Worm (Caenorhabditis elegans) whole organism, young adult: Measurements from ENCODE around the gene T24C4.10.

ENCODE experiments used
- B0019.2 ChIP-seq: fragments of 200-800 bp; sonication (Bioruptor generic); conservative IDR thresholded peaks from 2 replicates; pipeline ENCODE4 v1.3.6; 2022; ENCODE audit warnings: missing genetic modification reagents, missing genetic modification characterization, missing compliant biosample characterization
- B0035.1 ChIP-seq: sonication (generic microtip); optimal IDR thresholded peaks from 2 replicates; lab custom pipeline; 2016; ENCODE audit warnings: missing genetic modification characterization, mild to moderate bottlenecking, missing compliant biosample characterization, missing genotype, missing genetic modification reagents
- F22D6.2 ChIP-seq: sonication (generic microtip); optimal IDR thresholded peaks from 2 replicates; lab custom pipeline; 2016; ENCODE audit warnings: mild to moderate bottlenecking, missing genetic modification characterization, missing compliant biosample characterization
- F23B12.7 ChIP-seq: sonication (generic microtip); optimal IDR thresholded peaks from 2 replicates; lab custom pipeline; 2017; ENCODE audit warnings: missing genetic modification characterization, mild to moderate bottlenecking, missing compliant biosample characterization, antibody characterized with exemption, moderate library complexity; ENCODE audit not compliant: insufficient read depth
- F39B2.1 ChIP-seq: fragments of 200-800 bp; sonication (Bioruptor generic); IDR thresholded peaks from 2 replicates; pipeline ENCODE4 v1.3.6; 2022; ENCODE audit warnings: missing genetic modification reagents, missing genetic modification characterization, missing compliant biosample characterization
- F49E8.2 ChIP-seq: sonication (generic microtip); optimal IDR thresholded peaks from 3 replicates; lab custom pipeline; 2017; ENCODE audit warnings: missing genetic modification characterization, mild to moderate bottlenecking, missing compliant biosample characterization, antibody characterized with exemption, moderate library complexity; ENCODE audit not compliant: insufficient read depth
- F57A8.1 ChIP-seq: fragments of 200-800 bp; sonication (Bioruptor generic); optimal IDR thresholded peaks from 2 replicates; lab custom pipeline; 2018; ENCODE audit warnings: mild to moderate bottlenecking, missing genetic modification characterization, moderate library complexity, missing compliant biosample characterization
- K11D2.4 ChIP-seq: fragments of 200-800 bp; sonication (Bioruptor generic); IDR thresholded peaks from 2 replicates; pipeline ENCODE4 v1.3.6; 2022; ENCODE audit warnings: missing genetic modification reagents, missing genetic modification characterization, missing compliant biosample characterization
- T07F8.4 ChIP-seq: sonication (generic microtip); optimal IDR thresholded peaks from 2 replicates; lab custom pipeline; 2016; ENCODE audit warnings: mild to moderate bottlenecking, missing genetic modification characterization, moderate library complexity, missing compliant biosample characterization
- Y53F4B.3 ChIP-seq: fragments of 200-800 bp; sonication (Bioruptor generic); IDR thresholded peaks from 2 replicates; pipeline ENCODE4 v1.3.6; 2022; ENCODE audit warnings: missing genetic modification reagents, missing genetic modification characterization, missing compliant biosample characterization
- Y79H2A.3 ChIP-seq: fragments of 200-800 bp; sonication (Bioruptor generic); conservative IDR thresholded peaks from 2 replicates; pipeline ENCODE4 v1.3.6; 2022; ENCODE audit warnings: missing genetic modification reagents, missing genetic modification characterization, missing compliant biosample characterization
- Y95B8A.8 ChIP-seq: fragments of 200-800 bp; sonication (Bioruptor generic); IDR thresholded peaks from 2 replicates; pipeline ENCODE4 v1.3.6; 2022; ENCODE audit warnings: missing genetic modification reagents, missing genetic modification characterization, missing compliant biosample characterization
- ZK185.1 ChIP-seq: sonication (generic microtip); optimal IDR thresholded peaks from 2 replicates; lab custom pipeline; 2016; ENCODE audit warnings: mild to moderate bottlenecking, missing genetic modification characterization, missing compliant biosample characterization; ENCODE audit not compliant: poor library complexity, severe bottlenecking
- akir-1 ChIP-seq: fragments of 200-800 bp; sonication (Bioruptor generic); optimal IDR thresholded peaks from 2 replicates; lab custom pipeline; 2018; ENCODE audit warnings: mild to moderate bottlenecking, missing genetic modification characterization, moderate library complexity, missing compliant biosample characterization
- ama-1 ChIP-seq, 3 experiments: fragments of 150-350 bp in 1 of 3; sonication (generic microtip) in 2 of 3; optimal IDR thresholded peaks; 2 replicates each; lab custom pipeline; 2014 to 2018; ENCODE audit warnings: missing biosample characterization in 2 of 3, missing genetic modification characterization in 2 of 3, missing genetic modification reagents in 2 of 3
- aptf-3 ChIP-seq: fragments of 200-800 bp; sonication (Bioruptor generic); IDR thresholded peaks from 2 replicates; pipeline ENCODE4 v1.3.6; 2022; ENCODE audit warnings: missing genetic modification characterization, missing compliant biosample characterization
- attf-3 ChIP-seq: fragments of 200-800 bp; sonication (Bioruptor generic); conservative IDR thresholded peaks from 2 replicates; pipeline ENCODE4 v1.3.6; 2022; ENCODE audit warnings: missing genetic modification reagents, missing genetic modification characterization, missing compliant biosample characterization
- ceh-27 ChIP-seq: fragments of 200-800 bp; sonication (Bioruptor generic); optimal IDR thresholded peaks from 2 replicates; lab custom pipeline; 2018; ENCODE audit warnings: mild to moderate bottlenecking, missing genetic modification characterization, moderate library complexity, missing compliant biosample characterization
- ceh-40 ChIP-seq: fragments of 200-800 bp; sonication (Bioruptor generic); IDR thresholded peaks from 2 replicates; pipeline ENCODE4 v1.3.6; 2022; ENCODE audit warnings: missing genetic modification characterization, missing compliant biosample characterization
- ceh-79 ChIP-seq: sonication (generic microtip); optimal IDR thresholded peaks from 2 replicates; lab custom pipeline; 2017; ENCODE audit warnings: mild to moderate bottlenecking, missing genetic modification characterization, missing compliant biosample characterization
- ceh-91 ChIP-seq: fragments of 200-800 bp; sonication (Bioruptor generic); IDR thresholded peaks from 2 replicates; pipeline ENCODE4 v1.3.6; 2022; ENCODE audit warnings: missing genetic modification reagents, missing genetic modification characterization, missing compliant biosample characterization
- die-1 ChIP-seq: sonication (generic microtip); optimal IDR thresholded peaks from 2 replicates; lab custom pipeline; 2016; ENCODE audit warnings: missing genotype, mild to moderate bottlenecking, missing genetic modification characterization, missing compliant biosample characterization
- dox-1 ChIP-seq: fragments of 200-800 bp; sonication (Bioruptor generic); IDR thresholded peaks from 2 replicates; pipeline ENCODE4 v1.3.6; 2022; ENCODE audit warnings: missing genetic modification reagents, missing genetic modification characterization, missing compliant biosample characterization
- ekl-4 ChIP-seq: fragments of 200-800 bp; sonication (Bioruptor generic); IDR thresholded peaks from 2 replicates; pipeline ENCODE4 v1.3.6; 2022; ENCODE audit warnings: missing genetic modification reagents, missing genetic modification characterization, missing compliant biosample characterization
- ets-4 ChIP-seq: fragments of 200-800 bp; sonication (Bioruptor generic); optimal IDR thresholded peaks from 2 replicates; lab custom pipeline; 2018; ENCODE audit warnings: mild to moderate bottlenecking, missing genetic modification characterization, missing compliant biosample characterization
- hlh-12 ChIP-seq: sonication (generic microtip); optimal IDR thresholded peaks from 2 replicates; lab custom pipeline; 2016; ENCODE audit warnings: missing genetic modification characterization, missing compliant biosample characterization
- hmg-20 ChIP-seq: fragments of 200-800 bp; sonication (Bioruptor generic); IDR thresholded peaks from 2 replicates; pipeline ENCODE4 v1.3.6; 2022; ENCODE audit warnings: missing genetic modification reagents, missing genetic modification characterization, missing compliant biosample characterization
- hrde-1 ChIP-seq: sonication (generic microtip); optimal IDR thresholded peaks from 2 replicates; lab custom pipeline; 2016; ENCODE audit warnings: missing genetic modification characterization, mild to moderate bottlenecking, missing compliant biosample characterization, moderate library complexity, missing genotype, missing genetic modification reagents, borderline replicate concordance
- hsf-1 ChIP-seq: fragments of 200-800 bp; sonication (Bioruptor generic); IDR thresholded peaks from 2 replicates; pipeline ENCODE4 v1.3.6; 2022; ENCODE audit warnings: missing genetic modification reagents, missing genetic modification characterization, missing compliant biosample characterization
- lin-26 ChIP-seq: fragments of 200-800 bp; sonication (Bioruptor generic); IDR thresholded peaks from 2 replicates; pipeline ENCODE4 v1.3.6; 2022; ENCODE audit warnings: missing genetic modification reagents, missing genetic modification characterization, missing compliant biosample characterization
- lin-40 ChIP-seq: sonication (generic microtip); optimal IDR thresholded peaks from 2 replicates; lab custom pipeline; 2016; ENCODE audit warnings: missing genetic modification characterization, mild to moderate bottlenecking, missing compliant biosample characterization, missing genotype, missing genetic modification reagents
- lin-54 ChIP-seq: fragments of 200-800 bp; sonication (Bioruptor generic); optimal IDR thresholded peaks from 2 replicates; lab custom pipeline; 2018; ENCODE audit warnings: mild to moderate bottlenecking, missing genetic modification characterization, missing compliant biosample characterization
- lsl-1 ChIP-seq: fragments of 200-800 bp; sonication (Bioruptor generic); optimal IDR thresholded peaks from 2 replicates; lab custom pipeline; 2018; ENCODE audit warnings: mild to moderate bottlenecking, missing genetic modification characterization, moderate library complexity, missing compliant biosample characterization
- madf-3 ChIP-seq: fragments of 200-800 bp; sonication (Bioruptor generic); IDR thresholded peaks from 2 replicates; pipeline ENCODE4 v1.3.6; 2022; ENCODE audit warnings: missing genetic modification reagents, missing genetic modification characterization, missing compliant biosample characterization
- madf-8 ChIP-seq: fragments of 200-800 bp; sonication (Bioruptor generic); conservative IDR thresholded peaks from 2 replicates; pipeline ENCODE4 v1.3.6; 2022; ENCODE audit warnings: missing genetic modification reagents, missing genetic modification characterization, missing compliant biosample characterization
- nfyb-1 ChIP-seq: fragments of 200-800 bp; sonication (Bioruptor generic); IDR thresholded peaks from 2 replicates; pipeline ENCODE4 v1.3.6; 2022; ENCODE audit warnings: missing genetic modification reagents, missing genetic modification characterization, missing compliant biosample characterization
- pha-4 ChIP-seq: fragments of 150-350 bp; sonication (generic microtip); optimal IDR thresholded peaks from 2 replicates; lab custom pipeline; 2014; ENCODE audit warnings: missing biosample characterization, missing genetic modification reagents, missing genetic modification characterization
- snpc-1.1 ChIP-seq: sonication (generic microtip); optimal IDR thresholded peaks from 2 replicates; lab custom pipeline; 2017; ENCODE audit warnings: missing genetic modification characterization, mild to moderate bottlenecking, missing compliant biosample characterization, antibody characterized with exemption, moderate library complexity, missing genotype, missing genetic modification reagents; ENCODE audit not compliant: insufficient read depth
- snpc-3.4 ChIP-seq: sonication (generic microtip); optimal IDR thresholded peaks from 2 replicates; lab custom pipeline; 2017; ENCODE audit warnings: missing genetic modification characterization, mild to moderate bottlenecking, missing compliant biosample characterization, antibody characterized with exemption, moderate library complexity, missing genotype, missing genetic modification reagents
- sptf-2 ChIP-seq: fragments of 200-800 bp; sonication (Bioruptor generic); optimal IDR thresholded peaks from 2 replicates; lab custom pipeline; 2018; ENCODE audit warnings: mild to moderate bottlenecking, missing genetic modification characterization, missing compliant biosample characterization
- zfh-2 ChIP-seq: fragments of 200-800 bp; sonication (Bioruptor generic); conservative IDR thresholded peaks from 2 replicates; pipeline ENCODE4 v1.3.6; 2022; ENCODE audit warnings: missing genetic modification reagents, missing genetic modification characterization, missing compliant biosample characterization
- zim-3 ChIP-seq: sonication (generic microtip); optimal IDR thresholded peaks from 2 replicates; lab custom pipeline; 2017; ENCODE audit warnings: mild to moderate bottlenecking, missing genetic modification characterization, moderate library complexity, missing compliant biosample characterization
- ztf-26 ChIP-seq: sonication (generic microtip); optimal IDR thresholded peaks from 2 replicates; lab custom pipeline; 2017; ENCODE audit warnings: missing genetic modification characterization, missing compliant biosample characterization
- ztf-28 ChIP-seq: fragments of 200-800 bp; sonication (Bioruptor generic); IDR thresholded peaks from 2 replicates; pipeline ENCODE4 v1.3.6; 2022; ENCODE audit warnings: missing genetic modification reagents, missing genetic modification characterization, missing compliant biosample characterization

Gene T24C4.10

ce11 chrIII:886726-887125 is 4.3 kb downstream of the T24C4.10 start, which contains the start of gene zer-1:
zer-1 (minus strand) TSS chrIII:886793.
- TF ChIP-seq B0035.1, result no peak
- TF ChIP-seq aptf-3, result no peak
- no peak for TF ChIP-seq ztf-26 (tag; lab: Kevin White, UChicago)
- TF ChIP-seq ceh-91 (GFP tag; lab: Robert Waterston, UW), result no peak
- TF ChIP-seq snpc-3.4 (tag; lab: Kevin White, UChicago), result no peak
- no peak for TF ChIP-seq Y79H2A.3
- no peak for TF ChIP-seq F57A8.1 (GFP tag; lab: Kevin White, UChicago)
- no peak for TF ChIP-seq F23B12.7 (tag; lab: Kevin White, UChicago)
- TF ChIP-seq B0019.2 (GFP tag; lab: Robert Waterston, UW), result no peak
- TF ChIP-seq nfyb-1 (GFP tag; lab: Robert Waterston, UW), result no peak
- no peak for TF ChIP-seq F49E8.2 (tag; lab: Kevin White, UChicago)
- TF ChIP-seq lin-40 (tag; lab: Kevin White, UChicago), result no peak
- no peak for TF ChIP-seq F22D6.2 (tag; lab: Kevin White, UChicago)
- TF ChIP-seq ceh-40 (GFP tag; lab: Robert Waterston, UW), result no peak
- TF ChIP-seq sptf-2, result no peak
- TF ChIP-seq F39B2.1, result no peak
- TF ChIP-seq hmg-20, result no peak
- no peak for TF ChIP-seq ztf-28 (GFP tag; lab: Robert Waterston, UW)

ce11 chrIII:883595-883994 is 7.4 kb downstream of the T24C4.10 start:
- TF ChIP-seq K11D2.4 (GFP tag; lab: Robert Waterston, UW) (no peak), ets-4 (GFP tag; lab: Kevin White, UChicago) (no peak), zfh-2 (GFP tag; lab: Robert Waterston, UW) (no peak), hsf-1 (GFP tag; lab: Robert Waterston, UW) (no peak)

ce11 chrIII:881460-881859 is 9.6 kb downstream of the T24C4.10 start:
- TF ChIP-seq hlh-12 (tag; lab: Kevin White, UChicago) (no peak), Y95B8A.8 (GFP tag; lab: Robert Waterston, UW) (peak; percentile 69; the same call in 1 of the 2 replicates), ceh-79 (tag; lab: Kevin White, UChicago) (no peak), lin-54 (GFP tag; lab: Kevin White, UChicago) (peak; percentile 22), Y79H2A.3 (no peak), ekl-4 (GFP tag; lab: Robert Waterston, UW) (peak; percentile 52), akir-1 (GFP tag; lab: Kevin White, UChicago) (no peak), dox-1 (peak; percentile 19; the same call in 1 of the 2 replicates), T07F8.4 (tag; lab: Kevin White, UChicago) (no peak), Y53F4B.3 (0 out of 2 replicates have a peak, but pooled peaks have one; percentile 14), madf-8 (GFP tag; lab: Robert Waterston, UW) (no peak), lsl-1 (peak; percentile 33), ceh-40 (GFP tag; lab: Robert Waterston, UW) (no peak), lin-26 (GFP tag; lab: Robert Waterston, UW) (peak; percentile 54), snpc-3.4 (tag; lab: Kevin White, UChicago) (peak; percentile 39), hrde-1 (tag; lab: Kevin White, UChicago) (peak; percentile 25), zim-3 (tag; lab: Kevin White, UChicago) (no peak), ceh-27 (GFP tag; lab: Kevin White, UChicago) (no peak), ZK185.1 (tag; lab: Kevin White, UChicago) (peak; percentile 16), ama-1 (optimal IDR thresholded peaks at IDR 0.05; lab: Kevin White, UChicago) (no peak), ama-1 (GFP tag; optimal IDR thresholded peaks at IDR 0.05; lab: Kevin White, UChicago) (peak in 1 of 2 experiments; percentile 66), snpc-1.1 (tag; lab: Kevin White, UChicago) (peak; percentile 10), madf-3 (peak; percentile 76; the same call in 1 of the 2 replicates), attf-3 (GFP tag; lab: Robert Waterston, UW) (no peak), F49E8.2 (tag; lab: Kevin White, UChicago) (peak; percentile 86), die-1 (peak; percentile 5), pha-4 (tag; lab: Kevin White, UChicago) (no peak)
